Fruit fly (Drosophila melanogaster): ENCODE data around the gene CG31404.

CG31404 gene

dm6 chr3R:19343534-19344325, 32.1 kb downstream of the CG31404 start:
- TF ChIP-seq fkh (GFP tag; optimal IDR thresholded peaks at IDR 0.05) (no peak), vri (GFP tag; optimal IDR thresholded peaks at IDR 0.05) (no peak), CG11902 (GFP tag; optimal IDR thresholded peaks at IDR 0.05) (no peak), Eip78C (GFP tag) (peak; percentile 7), esn (GFP tag; optimal IDR thresholded peaks at IDR 0.05) (no peak)

DNA sequence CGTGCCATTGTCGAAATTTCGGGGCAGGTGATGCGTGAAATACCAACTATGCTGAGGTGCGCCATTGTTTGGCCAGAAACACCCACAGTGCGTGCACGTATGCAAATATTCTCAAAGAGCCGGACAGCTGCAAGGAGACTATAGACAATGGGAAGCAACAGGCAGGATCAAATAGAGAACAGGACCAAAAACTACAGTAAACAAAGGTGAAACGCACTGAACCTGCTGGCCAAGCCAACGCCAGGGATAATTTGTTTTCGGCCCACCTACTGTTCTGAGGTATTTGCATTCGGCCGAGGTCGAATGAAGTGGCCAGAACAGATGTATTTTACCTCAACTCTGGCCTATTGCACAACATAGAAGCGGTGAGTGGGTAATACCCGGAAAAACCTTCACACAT, 34.0 kb downstream of the CG31404 start:
- no peak for TF ChIP-seq CG9139 (GFP tag; optimal IDR thresholded peaks at IDR 0.05)

- no peak for TF ChIP-seq pdm3 (GFP tag; optimal IDR thresholded peaks at IDR 0.05)
- no peak for TF ChIP-seq CG10669 (GFP tag; optimal IDR thresholded peaks at IDR 0.05)
- no peak for TF ChIP-seq CG6163 (GFP tag; IDR thresholded peaks at IDR 0.05)
- TF ChIP-seq CG3919 (GFP tag; optimal IDR thresholded peaks at IDR 0.05) = no peak
- no peak for TF ChIP-seq spab (GFP tag; optimal IDR thresholded peaks at IDR 0.05)
- TF ChIP-seq Eip78C (GFP tag) = no peak
- no peak for TF ChIP-seq CG8119 (GFP tag; IDR thresholded peaks at IDR 0.05)
- TF ChIP-seq lz (GFP tag; optimal IDR thresholded peaks at IDR 0.05) = no peak
Measured at dm6 chr3R:19340312-19341079, 35.3 kb downstream of the CG31404 start.

- TF ChIP-seq CG11294 (GFP tag; IDR thresholded peaks at IDR 0.05) = no peak
- TF ChIP-seq svp (GFP tag) = peak; percentile 21
- no peak for TF ChIP-seq Ets21C (GFP tag; optimal IDR thresholded peaks at IDR 0.05)
- no peak for TF ChIP-seq Blimp-1 (GFP tag; optimal IDR thresholded peaks at IDR 0.05)
- TF ChIP-seq CG6854 (GFP tag; optimal IDR thresholded peaks at IDR 0.05) = no peak
Measured at dm6 chr3R:19339205-19339724, 36.6 kb downstream of the CG31404 start.

DNA sequence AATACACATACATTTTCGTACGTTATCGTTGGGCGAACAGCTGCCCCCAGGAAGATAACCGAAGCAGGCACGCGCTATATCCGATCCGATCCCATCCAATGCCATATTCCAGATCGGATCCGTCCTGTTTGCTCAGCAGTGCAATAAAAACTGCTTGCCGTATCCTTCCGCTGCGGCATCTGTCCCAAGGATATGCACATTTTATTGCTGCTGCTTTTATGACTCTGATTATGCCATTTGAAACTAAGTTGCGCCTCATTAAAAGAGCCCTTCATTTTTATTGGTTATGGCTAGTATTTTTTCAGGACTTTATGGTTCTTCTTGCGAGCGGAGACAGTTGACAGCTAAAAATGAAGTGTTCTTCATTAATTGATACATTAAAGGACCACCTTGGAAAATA, 40.3 kb downstream of the CG31404 start:
- TF ChIP-seq eg (GFP tag; IDR thresholded peaks at IDR 0.05) (no peak), CG8319 (GFP tag; optimal IDR thresholded peaks at IDR 0.05) (no peak), pdm3 (GFP tag; optimal IDR thresholded peaks at IDR 0.05) (no peak), CG11294 (GFP tag; IDR thresholded peaks at IDR 0.05) (no peak), CG8632 (GFP tag; optimal IDR thresholded peaks at IDR 0.05) (no peak), CG3032 (tag; optimal IDR thresholded peaks at IDR 0.05) (no peak), CG34406 (GFP tag; optimal IDR thresholded peaks at IDR 0.05) (no peak), CG31627 (GFP tag; optimal IDR thresholded peaks at IDR 0.05) (no peak), fkh (GFP tag; optimal IDR thresholded peaks at IDR 0.05) (no peak), svp (GFP tag) (no peak), CG10631 (GFP tag; optimal IDR thresholded peaks at IDR 0.05) (no peak), esn (GFP tag; optimal IDR thresholded peaks at IDR 0.05) (no peak), Eip75B (GFP tag; optimal IDR thresholded peaks at IDR 0.05) (no peak), Sox14 (GFP tag; optimal IDR thresholded peaks at IDR 0.05) (no peak), CG6276 (GFP tag; optimal IDR thresholded peaks at IDR 0.05) (no peak), Sox102F (GFP tag; optimal IDR thresholded peaks at IDR 0.05) (no peak), CG4318 (GFP tag; optimal IDR thresholded peaks at IDR 0.05) (no peak), OdsH (GFP tag; optimal IDR thresholded peaks at IDR 0.05) (no peak), dac (GFP tag; optimal IDR thresholded peaks at IDR 0.05) (no peak)

All from whole organism, prepupa.